Worm (Caenorhabditis elegans) whole organism, L1 larva: Measurements from ENCODE around the gene cest-10.

Source experiments
- blmp-1 ChIP-seq: fragments of 150-350 bp; optimal IDR thresholded peaks from 2 replicates; lab custom pipeline; 2014; ENCODE audit warnings: missing biosample characterization, missing genetic modification characterization
- fkh-10 ChIP-seq: sonication (generic microtip); optimal IDR thresholded peaks from 2 replicates; lab custom pipeline; 2017; ENCODE audit warnings: missing biosample characterization, missing genetic modification reagents, missing genetic modification characterization

DNA sequence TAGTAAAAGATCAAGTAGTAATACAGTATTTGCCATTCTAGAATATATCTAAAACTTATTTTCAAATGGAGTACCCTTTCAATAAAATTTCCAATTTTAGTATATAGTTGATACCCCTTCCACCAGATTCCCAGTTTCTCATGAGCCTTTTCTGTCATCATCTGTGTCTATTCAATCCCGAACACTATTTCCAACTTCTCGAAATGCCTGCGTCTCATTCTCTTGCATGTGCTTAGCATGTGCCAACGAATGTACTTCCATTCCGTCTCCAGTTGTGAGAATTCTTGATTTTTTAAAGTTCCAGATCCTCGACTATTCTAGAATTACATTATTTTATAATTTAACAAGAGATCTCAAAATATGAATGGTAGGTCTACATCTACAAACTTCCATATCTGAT is 13.8 kb upstream of the cest-10 start, which contains the start of gene C42D4.18:
- no peak for TF ChIP-seq blmp-1 (tag; lab: Kevin White, UChicago)
- no peak for TF ChIP-seq fkh-10 (GFP tag; lab: Kevin White, UChicago)
